Fruit fly (Drosophila melanogaster): Measurements from ENCODE around the gene Ir94c.

dm6 chr3R:22150433-22150832 is 31.2 kb upstream of the Ir94c start:
- TF ChIP-seq kay (GFP tag; ENCODE audit: borderline replicate concordance) (no peak), bab1 (GFP tag; optimal IDR thresholded peaks at IDR 0.05) (no peak), CG7101 (tag; optimal IDR thresholded peaks at IDR 0.05) (no peak), Mnt (GFP tag; optimal IDR thresholded peaks at IDR 0.05) (no peak), Clk (GFP tag; optimal IDR thresholded peaks at IDR 0.05) (no peak), tj (GFP tag; optimal IDR thresholded peaks at IDR 0.05) (no peak), CG11617 (GFP tag; optimal IDR thresholded peaks at IDR 0.05) (no peak)
